Fruit fly (Drosophila melanogaster) whole organism, pupa: ENCODE results near the gene Blm.
A peak's percentile ranks its signal among the peaks of the same experiment; 100 is the strongest.

Experiments used
- CG10348 ChIP-seq: fragments of 200-800 bp; sonication (Bioruptor generic); IDR thresholded peaks from 2 replicates; pipeline ENCODE4 v1.3.6; 2022; ENCODE audit warnings: missing biosample characterization, missing genetic modification characterization
- CG12605 ChIP-seq: fragments of 200-800 bp; sonication (Bioruptor generic); IDR thresholded peaks from 2 replicates; pipeline ENCODE4 v1.3.6; 2022; ENCODE audit warnings: missing biosample characterization, missing genetic modification characterization
- CG13204 ChIP-seq: fragments of 200-800 bp; sonication (Bioruptor generic); optimal IDR thresholded peaks from 2 replicates; lab custom pipeline; 2018; ENCODE audit warnings: missing biosample characterization, mild to moderate bottlenecking, missing genetic modification characterization, moderate library complexity
- CG14655 ChIP-seq: fragments of 200-800 bp; sonication (Bioruptor generic); optimal IDR thresholded peaks from 3 replicates; lab custom pipeline; 2017; ENCODE audit warnings: mild to moderate bottlenecking, missing biosample characterization, missing genetic modification reagents, missing genetic modification characterization
- CG15710 ChIP-seq: fragments of 200-800 bp; sonication (Bioruptor generic); optimal IDR thresholded peaks from 2 replicates; lab custom pipeline; 2018; ENCODE audit warnings: missing biosample characterization, mild to moderate bottlenecking, missing genetic modification characterization, moderate library complexity
- CG17806 ChIP-seq: fragments of 200-800 bp; sonication (Bioruptor generic); optimal IDR thresholded peaks from 2 replicates; lab custom pipeline; 2018; ENCODE audit warnings: missing biosample characterization, mild to moderate bottlenecking, missing genetic modification characterization, moderate library complexity
- CG32121 ChIP-seq: fragments of 200-800 bp; sonication (Bioruptor generic); IDR thresholded peaks from 2 replicates; pipeline ENCODE4 v1.3.6; 2022; ENCODE audit warnings: missing biosample characterization, missing genetic modification characterization
- CG34367 ChIP-seq: fragments of 200-800 bp; sonication (Bioruptor generic); optimal IDR thresholded peaks from 2 replicates; lab custom pipeline; 2018; ENCODE audit warnings: missing biosample characterization, mild to moderate bottlenecking, missing genetic modification characterization
- CG4496 ChIP-seq: fragments of 200-800 bp; sonication (Bioruptor generic); IDR thresholded peaks from 3 replicates; pipeline ENCODE4 v1.3.6; 2022; ENCODE audit warnings: missing biosample characterization, missing genetic modification characterization
- CG8159 ChIP-seq: fragments of 200-800 bp; sonication (Bioruptor generic); optimal IDR thresholded peaks from 3 replicates; lab custom pipeline; 2018; ENCODE audit warnings: missing biosample characterization, mild to moderate bottlenecking, missing genetic modification characterization, moderate library complexity
- CG8301 ChIP-seq: fragments of 200-800 bp; sonication (Bioruptor generic); optimal IDR thresholded peaks from 2 replicates; lab custom pipeline; 2018; ENCODE audit warnings: missing biosample characterization, mild to moderate bottlenecking, missing genetic modification characterization
- CG9948 ChIP-seq: fragments of 200-800 bp; sonication (Bioruptor generic); optimal IDR thresholded peaks from 2 replicates; lab custom pipeline; 2018; ENCODE audit warnings: missing biosample characterization, mild to moderate bottlenecking, missing genetic modification characterization, moderate library complexity
- D1 ChIP-seq: fragments of 200-800 bp; sonication (Bioruptor generic); optimal IDR thresholded peaks from 2 replicates; lab custom pipeline; 2018; ENCODE audit warnings: missing biosample characterization, mild to moderate bottlenecking, missing genetic modification characterization, moderate library complexity
- EcR ChIP-seq: fragments of 200-800 bp; sonication (Bioruptor generic); optimal IDR thresholded peaks from 3 replicates; lab custom pipeline; 2019; ENCODE audit warnings: missing biosample characterization, missing genetic modification characterization, mild to moderate bottlenecking, moderate library complexity, missing genetic modification reagents
- Ets98B ChIP-seq: fragments of 200-800 bp; sonication (Bioruptor generic); IDR thresholded peaks from 2 replicates; pipeline ENCODE4 v1.3.6; 2022; ENCODE audit warnings: missing biosample characterization, missing genetic modification characterization
- Pif1A ChIP-seq: fragments of 200-800 bp; sonication (Bioruptor generic); optimal IDR thresholded peaks from 3 replicates; lab custom pipeline; 2016; ENCODE audit warnings: missing biosample characterization, missing genetic modification characterization
- Pif1B ChIP-seq: fragments of 200-800 bp; sonication (Bioruptor generic); optimal IDR thresholded peaks from 3 replicates; lab custom pipeline; 2016; ENCODE audit warnings: missing biosample characterization, missing genetic modification characterization
- Snoo ChIP-seq: fragments of 200-800 bp; sonication (Bioruptor generic); optimal IDR thresholded peaks from 3 replicates; lab custom pipeline; 2017; ENCODE audit warnings: missing biosample characterization, mild to moderate bottlenecking, missing genetic modification characterization, inconsistent platforms
- fd96Ca ChIP-seq: fragments of 200-800 bp; sonication (Bioruptor generic); IDR thresholded peaks from 3 replicates; pipeline ENCODE4 v1.3.6; 2022; ENCODE audit warnings: missing biosample characterization, missing genetic modification characterization
- gl ChIP-seq: fragments of 200-800 bp; sonication (Bioruptor generic); optimal IDR thresholded peaks from 2 replicates; lab custom pipeline; 2018; ENCODE audit warnings: missing biosample characterization, mild to moderate bottlenecking, missing genetic modification characterization
- rn ChIP-seq: fragments of 200-800 bp; sonication (Bioruptor generic); IDR thresholded peaks from 2 replicates; pipeline ENCODE4 v1.3.6; 2022; ENCODE audit warnings: missing biosample characterization, missing genetic modification characterization

Blm gene

dm6 chr3R:11741730-11742203 lies at the start of gene Blm, which contains the start of gene CG14722:
Gene Blm (minus strand): TSS chr3R:11741783.
Gene CG14722 (plus strand): TSS chr3R:11741890.
- no peak for TF ChIP-seq CG32121
- TF ChIP-seq Ets98B (GFP tag; lab: Robert Waterston, UW): no peak
- TF ChIP-seq, all 21 proteins: peak for 0

DNA sequence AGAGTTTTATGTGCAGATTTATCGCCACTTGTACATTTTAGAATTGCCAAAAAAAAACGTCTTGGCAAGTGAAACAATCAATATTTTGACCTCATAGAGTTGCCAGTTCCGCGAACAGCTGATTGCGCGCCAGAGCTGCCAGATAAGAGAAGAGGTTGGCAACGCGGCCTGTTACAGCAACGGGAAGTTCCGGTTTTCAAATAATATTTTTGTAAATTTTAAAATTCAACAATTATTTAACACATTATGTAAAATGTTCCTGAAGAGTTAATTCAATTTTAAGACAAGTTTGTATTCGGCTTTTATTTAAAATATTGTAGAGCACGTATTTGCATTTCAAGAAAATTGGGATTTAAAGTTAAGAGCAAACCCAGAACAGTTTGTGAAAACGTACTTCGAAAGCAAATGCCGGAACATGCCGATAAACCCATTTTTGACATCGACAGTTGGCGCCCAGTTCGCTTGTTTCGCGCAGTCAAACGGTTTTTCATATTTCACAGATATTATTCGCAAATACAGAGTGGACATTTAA lies 45.2 kb upstream of the Blm start, which contains the start of the genes prd1 and HisCl1:
Gene prd1 (minus strand): TSS at position 320 of the 532 bp plus-strand sequence.
Gene HisCl1 (plus strand): TSS at position 482 of the 532 bp plus-strand sequence.
- TF ChIP-seq CG9948 (tag; lab: Kevin White, UChicago) (peak; percentile 53), fd96Ca (GFP tag; lab: Robert Waterston, UW) (peak; percentile 51; the same call in 1 of the 3 replicates), CG8301 (tag; lab: Kevin White, UChicago) (no peak), Pif1B (no peak), CG17806 (tag; lab: Kevin White, UChicago) (peak; percentile 55), EcR (peak; percentile 73), CG8159 (tag; lab: Kevin White, UChicago) (no peak), gl (tag; lab: Kevin White, UChicago) (no peak), CG13204 (GFP tag; lab: Kevin White, UChicago) (no peak), CG4496 (GFP tag; lab: Robert Waterston, UW) (peak; percentile 64; the same call in 1 of the 3 replicates), D1 (tag; lab: Kevin White, UChicago) (no peak), CG12605 (GFP tag; lab: Robert Waterston, UW) (no peak), CG15710 (tag; lab: Kevin White, UChicago) (peak; percentile 66), Snoo (tag; lab: Kevin White, UChicago) (peak; percentile 67), Pif1A (GFP tag; lab: Kevin White, UChicago) (no peak), CG32121 (peak; percentile 51; the same call in 1 of the 2 replicates), CG34367 (tag; lab: Kevin White, UChicago) (peak; percentile 51), Ets98B (GFP tag; lab: Robert Waterston, UW) (peak; percentile 30; the same call in 1 of the 2 replicates), CG14655 (GFP tag; lab: Kevin White, UChicago) (no peak), rn (GFP tag; lab: Robert Waterston, UW) (peak; percentile 57; the same call in 1 of the 2 replicates), CG10348 (GFP tag; lab: Robert Waterston, UW) (peak; percentile 62; the same call in 1 of the 2 replicates)

- TF ChIP-seq EcR (peak; percentile 8), CG34367 (tag; lab: Kevin White, UChicago) (peak; percentile 96), CG8301 (tag; lab: Kevin White, UChicago) (peak; percentile 97), Pif1A (GFP tag; lab: Kevin White, UChicago) (peak; percentile 89), gl (tag; lab: Kevin White, UChicago) (peak; percentile 86), CG15710 (tag; lab: Kevin White, UChicago) (peak; percentile 98), rn (GFP tag; lab: Robert Waterston, UW) (peak; percentile 92), Ets98B (GFP tag; lab: Robert Waterston, UW) (peak; percentile 94), CG32121 (peak; percentile 93), CG4496 (GFP tag; lab: Robert Waterston, UW) (peak; percentile 97), CG8159 (tag; lab: Kevin White, UChicago) (peak; percentile 99), CG9948 (tag; lab: Kevin White, UChicago) (peak; percentile 99), CG14655 (GFP tag; lab: Kevin White, UChicago) (peak; percentile 99), D1 (tag; lab: Kevin White, UChicago) (peak; percentile 99), CG12605 (GFP tag; lab: Robert Waterston, UW) (peak; percentile 89), Snoo (tag; lab: Kevin White, UChicago) (peak; percentile 96), CG13204 (GFP tag; lab: Kevin White, UChicago) (peak; percentile 82), CG17806 (tag; lab: Kevin White, UChicago) (peak; percentile 98), Pif1B (peak; percentile 96), fd96Ca (GFP tag; lab: Robert Waterston, UW) (peak; percentile 89), CG10348 (GFP tag; lab: Robert Waterston, UW) (peak; percentile 55; the same call in 1 of the 2 replicates)
Observed at dm6 chr3R:11780181-11780688, 38.7 kb upstream of the Blm start.

dm6 chr3R:11779357-11780018 lies 37.9 kb upstream of the Blm start:
- TF ChIP-seq gl (tag; lab: Kevin White, UChicago): peak; percentile 71
- TF ChIP-seq Pif1B: peak; percentile 91
- peak; percentile 68 for TF ChIP-seq rn (GFP tag; lab: Robert Waterston, UW)
- TF ChIP-seq fd96Ca (GFP tag; lab: Robert Waterston, UW): peak; percentile 30; the same call in 1 of the 3 replicates
- TF ChIP-seq Ets98B (GFP tag; lab: Robert Waterston, UW): peak; percentile 61
- TF ChIP-seq CG8301 (tag; lab: Kevin White, UChicago): peak; percentile 87
- peak; percentile 95 for TF ChIP-seq CG9948 (tag; lab: Kevin White, UChicago)
- TF ChIP-seq D1 (tag; lab: Kevin White, UChicago): peak; percentile 89
- peak; percentile 96 for TF ChIP-seq CG8159 (tag; lab: Kevin White, UChicago)
- 0 out of 2 replicates have a peak, but pooled peaks have one; percentile 8 for TF ChIP-seq CG10348 (GFP tag; lab: Robert Waterston, UW)
- TF ChIP-seq Snoo (tag; lab: Kevin White, UChicago): peak; percentile 89
- TF ChIP-seq CG32121: peak; percentile 47
- peak; percentile 90 for TF ChIP-seq Pif1A (GFP tag; lab: Kevin White, UChicago)
- peak; percentile 94 for TF ChIP-seq CG17806 (tag; lab: Kevin White, UChicago)
- peak; percentile 91 for TF ChIP-seq EcR
- peak; percentile 74 for TF ChIP-seq CG12605 (GFP tag; lab: Robert Waterston, UW)
- TF ChIP-seq CG13204 (GFP tag; lab: Kevin White, UChicago): peak; percentile 16
- peak; percentile 94 for TF ChIP-seq CG15710 (tag; lab: Kevin White, UChicago)
- peak; percentile 92 for TF ChIP-seq CG34367 (tag; lab: Kevin White, UChicago)
- TF ChIP-seq CG14655 (GFP tag; lab: Kevin White, UChicago): peak; percentile 92
- peak; percentile 65 for TF ChIP-seq CG4496 (GFP tag; lab: Robert Waterston, UW)
